Fruit fly (Drosophila melanogaster) whole organism, prepupa: ENCODE results near the gene CG15034.

Experiments used
- CG10631 ChIP-seq: fragments of 200-800 bp; sonication (Bioruptor generic); optimal IDR thresholded peaks from 2 replicates; lab custom pipeline; 2016; ENCODE audit warnings: missing biosample characterization, missing genetic modification characterization
- CG10669 ChIP-seq: fragments of 200-800 bp; sonication (Bioruptor generic); optimal IDR thresholded peaks from 3 replicates; lab custom pipeline; 2018; ENCODE audit warnings: missing biosample characterization, mild to moderate bottlenecking, missing genetic modification characterization, moderate library complexity
- CG11762 ChIP-seq: fragments of 200-800 bp; sonication (Bioruptor generic); optimal IDR thresholded peaks from 3 replicates; lab custom pipeline; 2016; ENCODE audit warnings: missing biosample characterization, missing genetic modification characterization; ENCODE audit not compliant: insufficient read depth
- CG11902 ChIP-seq: fragments of 200-800 bp; sonication (Bioruptor generic); optimal IDR thresholded peaks from 3 replicates; lab custom pipeline; 2016; ENCODE audit warnings: missing biosample characterization, missing genetic modification characterization
- CG15336 ChIP-seq: fragments of 200-800 bp; sonication (Bioruptor generic); IDR thresholded peaks from 2 replicates; pipeline ENCODE4 v1.3.6; 2022; ENCODE audit warnings: missing biosample characterization, missing genetic modification characterization
- CG1621 ChIP-seq: fragments of 200-800 bp; sonication (Bioruptor generic); optimal IDR thresholded peaks from 3 replicates; lab custom pipeline; 2018; ENCODE audit warnings: missing biosample characterization, mild to moderate bottlenecking, missing genetic modification characterization
- CG16779 ChIP-seq: fragments of 200-800 bp; sonication (Bioruptor generic); optimal IDR thresholded peaks from 3 replicates; lab custom pipeline; 2017; ENCODE audit warnings: missing biosample characterization, mild to moderate bottlenecking, missing genetic modification characterization
- CG3032 ChIP-seq: fragments of 200-800 bp; optimal IDR thresholded peaks from 2 replicates; lab custom pipeline; 2019; ENCODE audit warnings: missing biosample characterization, mild to moderate bottlenecking, missing genetic modification characterization, moderate library complexity
- CG31627 ChIP-seq: fragments of 200-800 bp; sonication (Bioruptor generic); optimal IDR thresholded peaks from 3 replicates; lab custom pipeline; 2016; ENCODE audit warnings: missing biosample characterization, missing genetic modification characterization
- CG32006 ChIP-seq: fragments of 200-800 bp; sonication (Bioruptor generic); optimal IDR thresholded peaks from 3 replicates; lab custom pipeline; 2017; ENCODE audit warnings: missing biosample characterization, mild to moderate bottlenecking, missing genetic modification characterization
- CG34406 ChIP-seq: fragments of 200-800 bp; sonication (Bioruptor generic); optimal IDR thresholded peaks from 3 replicates; lab custom pipeline; 2016; ENCODE audit warnings: missing biosample characterization, missing genetic modification characterization
- CG3919 ChIP-seq: fragments of 200-800 bp; sonication (Bioruptor generic); optimal IDR thresholded peaks from 3 replicates; lab custom pipeline; 2016; ENCODE audit warnings: missing biosample characterization, missing genetic modification characterization
- CG4318 ChIP-seq: fragments of 200-800 bp; sonication (Bioruptor generic); optimal IDR thresholded peaks from 3 replicates; lab custom pipeline; 2017; ENCODE audit warnings: missing biosample characterization, mild to moderate bottlenecking, missing genetic modification characterization
- CG6163 ChIP-seq: fragments of 200-800 bp; sonication (Bioruptor generic); IDR thresholded peaks from 3 replicates; pipeline ENCODE4 v1.3.6; 2022; ENCODE audit warnings: missing biosample characterization, missing genetic modification characterization
- CG6276 ChIP-seq: fragments of 200-800 bp; sonication (Bioruptor generic); optimal IDR thresholded peaks from 2 replicates; lab custom pipeline; 2017; ENCODE audit warnings: missing biosample characterization, mild to moderate bottlenecking, missing genetic modification characterization
- CG6808 ChIP-seq: fragments of 200-800 bp; sonication (Bioruptor generic); optimal IDR thresholded peaks from 3 replicates; lab custom pipeline; 2017; ENCODE audit warnings: missing biosample characterization, missing genetic modification characterization, mild to moderate bottlenecking, moderate library complexity, missing genetic modification reagents
- CG6854 ChIP-seq: fragments of 200-800 bp; sonication (Bioruptor generic); optimal IDR thresholded peaks from 2 replicates; lab custom pipeline; 2017; ENCODE audit warnings: missing biosample characterization, mild to moderate bottlenecking, missing genetic modification characterization
- CG7368 ChIP-seq: fragments of 200-800 bp; sonication (Bioruptor generic); optimal IDR thresholded peaks from 3 replicates; lab custom pipeline; 2016; ENCODE audit warnings: missing biosample characterization, missing genetic modification characterization
- CG8119 ChIP-seq: fragments of 200-800 bp; sonication (Bioruptor generic); IDR thresholded peaks from 3 replicates; pipeline ENCODE4 v1.3.6; 2022; ENCODE audit warnings: missing biosample characterization, missing genetic modification characterization
- CG8319 ChIP-seq: fragments of 200-800 bp; sonication (Bioruptor generic); optimal IDR thresholded peaks from 3 replicates; lab custom pipeline; 2016; ENCODE audit warnings: missing biosample characterization, missing genetic modification characterization
- CG9139 ChIP-seq: fragments of 200-800 bp; sonication (Bioruptor generic); optimal IDR thresholded peaks from 3 replicates; lab custom pipeline; 2017; ENCODE audit warnings: missing biosample characterization, mild to moderate bottlenecking, missing genetic modification characterization
- Eip75B ChIP-seq: fragments of 200-800 bp; sonication (Bioruptor generic); optimal IDR thresholded peaks from 3 replicates; lab custom pipeline; 2016; ENCODE audit warnings: missing biosample characterization, missing genetic modification characterization
- Eip93F ChIP-seq: fragments of 200-800 bp; sonication (Bioruptor generic); optimal IDR thresholded peaks from 2 replicates; lab custom pipeline; 2016; ENCODE audit warnings: missing biosample characterization, mild to moderate bottlenecking, missing genetic modification characterization
- Ets21C ChIP-seq: fragments of 200-800 bp; sonication (Bioruptor generic); optimal IDR thresholded peaks from 3 replicates; lab custom pipeline; 2016; ENCODE audit warnings: missing biosample characterization, missing genetic modification characterization
- Ets96B ChIP-seq: fragments of 200-800 bp; optimal IDR thresholded peaks from 2 replicates; lab custom pipeline; 2019; ENCODE audit warnings: missing biosample characterization, mild to moderate bottlenecking, missing genetic modification characterization, moderate library complexity
- Gug ChIP-seq: fragments of 200-800 bp; sonication (Bioruptor generic); IDR thresholded peaks from 2 replicates; pipeline ENCODE4 v1.3.6; 2022; ENCODE audit warnings: missing biosample characterization, missing genetic modification characterization
- Hr39 ChIP-seq: fragments of 200-800 bp; sonication (Bioruptor generic); optimal IDR thresholded peaks from 2 replicates; lab custom pipeline; 2016; ENCODE audit warnings: missing biosample characterization, missing genetic modification characterization
- Hr4 ChIP-seq: fragments of 200-800 bp; sonication (Bioruptor generic); optimal IDR thresholded peaks from 3 replicates; lab custom pipeline; 2016; ENCODE audit warnings: missing biosample characterization, missing genetic modification characterization
- Lpt ChIP-seq: fragments of 200-800 bp; sonication (Bioruptor generic); optimal IDR thresholded peaks from 3 replicates; lab custom pipeline; 2016; ENCODE audit warnings: missing biosample characterization, missing genetic modification characterization
- Smox ChIP-seq: fragments of 200-800 bp; sonication (Bioruptor generic); optimal IDR thresholded peaks from 3 replicates; lab custom pipeline; 2016; ENCODE audit warnings: missing biosample characterization, missing genetic modification characterization
- Sox14 ChIP-seq: fragments of 200-800 bp; sonication (Bioruptor generic); optimal IDR thresholded peaks from 3 replicates; lab custom pipeline; 2016; ENCODE audit warnings: missing biosample characterization, missing genetic modification characterization
- Sox15 ChIP-seq: fragments of 200-800 bp; sonication (Bioruptor generic); optimal IDR thresholded peaks from 3 replicates; lab custom pipeline; 2016; ENCODE audit warnings: missing biosample characterization, missing genetic modification characterization
- achi ChIP-seq: fragments of 200-800 bp; sonication (Bioruptor generic); optimal IDR thresholded peaks from 3 replicates; lab custom pipeline; 2016; ENCODE audit warnings: missing biosample characterization, missing genetic modification characterization
- acj6 ChIP-seq: fragments of 200-800 bp; sonication (Bioruptor generic); optimal IDR thresholded peaks from 3 replicates; lab custom pipeline; 2016; ENCODE audit warnings: missing biosample characterization, missing genetic modification characterization
- cyc ChIP-seq: fragments of 200-800 bp; sonication (Bioruptor generic); optimal IDR thresholded peaks from 3 replicates; lab custom pipeline; 2016; ENCODE audit warnings: missing biosample characterization, missing genetic modification characterization
- dac ChIP-seq: fragments of 200-800 bp; sonication (Bioruptor generic); optimal IDR thresholded peaks from 2 replicates; lab custom pipeline; 2017; ENCODE audit warnings: missing biosample characterization, mild to moderate bottlenecking, missing genetic modification characterization
- dsx ChIP-seq: fragments of 200-800 bp; optimal IDR thresholded peaks from 3 replicates; lab custom pipeline; 2019; ENCODE audit warnings: missing biosample characterization, mild to moderate bottlenecking, missing genetic modification characterization, moderate library complexity; ENCODE audit not compliant: poor library complexity, severe bottlenecking
- eg ChIP-seq: fragments of 200-800 bp; sonication (Bioruptor generic); IDR thresholded peaks from 3 replicates; pipeline ENCODE4 v1.3.6; 2022; ENCODE audit warnings: missing biosample characterization, missing genetic modification characterization
- esn ChIP-seq: fragments of 200-800 bp; sonication (Bioruptor generic); optimal IDR thresholded peaks from 2 replicates; lab custom pipeline; 2016; ENCODE audit warnings: missing biosample characterization, mild to moderate bottlenecking, missing genetic modification characterization, moderate library complexity
- fd59A ChIP-seq: fragments of 200-800 bp; sonication (Bioruptor generic); optimal IDR thresholded peaks from 2 replicates; lab custom pipeline; 2017; ENCODE audit warnings: missing biosample characterization, mild to moderate bottlenecking, missing genetic modification characterization, missing genetic modification reagents
- fkh ChIP-seq: fragments of 200-800 bp; sonication (Bioruptor generic); optimal IDR thresholded peaks from 3 replicates; lab custom pipeline; 2017; ENCODE audit warnings: missing biosample characterization, mild to moderate bottlenecking, missing genetic modification characterization, moderate library complexity
- salr ChIP-seq, 2 experiments: fragments of 200-800 bp; sonication (Bioruptor generic); optimal IDR thresholded peaks; 3 replicates each; lab custom pipeline; 2016 to 2018; ENCODE audit warnings: missing biosample characterization in 2 of 2, missing genetic modification characterization in 2 of 2, mild to moderate bottlenecking in 1 of 2
- ss ChIP-seq, 2 experiments: fragments of 200-800 bp; sonication (Bioruptor generic); optimal IDR thresholded peaks; 2 replicates in 1 of 2; 3 replicates in 1 of 2; lab custom pipeline; 2017 to 2018; ENCODE audit warnings: mild to moderate bottlenecking in 2 of 2, missing biosample characterization in 2 of 2, missing genetic modification characterization in 2 of 2, moderate library complexity in 1 of 2
- svp ChIP-seq: fragments of 200-800 bp; sonication (Bioruptor generic); peaks from one replicate; lab custom pipeline; 2016; ENCODE audit warnings: missing biosample characterization, missing genetic modification characterization

Gene CG15034

DNA sequence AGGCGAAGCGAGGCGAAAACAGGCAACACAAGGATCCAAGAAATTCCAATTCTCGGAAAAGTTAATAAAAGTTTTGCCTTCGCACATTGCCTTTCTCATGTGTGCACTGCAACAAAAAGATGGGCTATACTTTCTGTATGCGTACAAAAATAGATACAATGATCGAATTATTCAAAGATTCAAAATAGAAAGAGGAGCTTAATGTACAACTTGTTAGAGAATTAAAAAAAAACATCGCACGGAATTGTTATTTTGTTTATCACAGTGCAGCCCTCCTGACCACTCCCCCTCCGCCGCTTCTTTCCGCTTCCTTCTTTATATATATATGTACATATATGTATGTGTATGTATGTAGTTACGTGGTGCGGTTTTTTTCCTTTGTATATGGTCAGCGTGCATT, 45.0 kb downstream of the CG15034 start (continued):
- peak; percentile 96 for TF ChIP-seq CG3919
- TF ChIP-seq Hr39 (GFP tag; lab: Kevin White, UChicago) = peak; percentile 97
- TF ChIP-seq Lpt (GFP tag; lab: Kevin White, UChicago) = peak; percentile 82
- TF ChIP-seq Ets21C (GFP tag; lab: Kevin White, UChicago) = peak; percentile 93
- TF ChIP-seq CG16779 (tag; lab: Kevin White, UChicago) = peak; percentile 86
- peak; percentile 96 for TF ChIP-seq cyc (GFP tag; lab: Kevin White, UChicago)
- peak; percentile 83 for TF ChIP-seq CG32006 (GFP tag; lab: Kevin White, UChicago)
- TF ChIP-seq esn = peak; percentile 96
- peak; percentile 85 for TF ChIP-seq CG6854 (GFP tag; lab: Kevin White, UChicago)
- peak; percentile 93 for TF ChIP-seq CG6808 (GFP tag; lab: Kevin White, UChicago)
- peak; percentile 93 for TF ChIP-seq Sox15
- TF ChIP-seq dac (GFP tag; lab: Kevin White, UChicago) = peak; percentile 56
- TF ChIP-seq CG9139 = peak; percentile 92
- TF ChIP-seq Sox14 (GFP tag; lab: Kevin White, UChicago) = peak; percentile 94
- TF ChIP-seq CG6276 (GFP tag; lab: Kevin White, UChicago) = peak; percentile 68
- TF ChIP-seq fkh (GFP tag; lab: Kevin White, UChicago) = no peak
- peak; percentile 95 for TF ChIP-seq acj6 (GFP tag; lab: Kevin White, UChicago)
- peak; percentile 93 for TF ChIP-seq Eip75B
- peak; percentile 90 for TF ChIP-seq Ets96B (tag; lab: Kevin White, UChicago)
- peak; percentile 95 for TF ChIP-seq CG10669 (GFP tag; lab: Kevin White, UChicago)
- peak; percentile 83 for TF ChIP-seq Gug (GFP tag; lab: Robert Waterston, UW)
- TF ChIP-seq CG34406 = peak; percentile 92
- TF ChIP-seq CG8119 (GFP tag; lab: Robert Waterston, UW) = peak; percentile 78
- peak; percentile 93 for TF ChIP-seq achi (GFP tag; lab: Kevin White, UChicago)
- peak; percentile 91 for TF ChIP-seq CG7368
- TF ChIP-seq Smox (GFP tag; lab: Kevin White, UChicago) = peak; percentile 94
- peak; percentile 90 for TF ChIP-seq CG8319 (GFP tag; lab: Kevin White, UChicago)

DNA sequence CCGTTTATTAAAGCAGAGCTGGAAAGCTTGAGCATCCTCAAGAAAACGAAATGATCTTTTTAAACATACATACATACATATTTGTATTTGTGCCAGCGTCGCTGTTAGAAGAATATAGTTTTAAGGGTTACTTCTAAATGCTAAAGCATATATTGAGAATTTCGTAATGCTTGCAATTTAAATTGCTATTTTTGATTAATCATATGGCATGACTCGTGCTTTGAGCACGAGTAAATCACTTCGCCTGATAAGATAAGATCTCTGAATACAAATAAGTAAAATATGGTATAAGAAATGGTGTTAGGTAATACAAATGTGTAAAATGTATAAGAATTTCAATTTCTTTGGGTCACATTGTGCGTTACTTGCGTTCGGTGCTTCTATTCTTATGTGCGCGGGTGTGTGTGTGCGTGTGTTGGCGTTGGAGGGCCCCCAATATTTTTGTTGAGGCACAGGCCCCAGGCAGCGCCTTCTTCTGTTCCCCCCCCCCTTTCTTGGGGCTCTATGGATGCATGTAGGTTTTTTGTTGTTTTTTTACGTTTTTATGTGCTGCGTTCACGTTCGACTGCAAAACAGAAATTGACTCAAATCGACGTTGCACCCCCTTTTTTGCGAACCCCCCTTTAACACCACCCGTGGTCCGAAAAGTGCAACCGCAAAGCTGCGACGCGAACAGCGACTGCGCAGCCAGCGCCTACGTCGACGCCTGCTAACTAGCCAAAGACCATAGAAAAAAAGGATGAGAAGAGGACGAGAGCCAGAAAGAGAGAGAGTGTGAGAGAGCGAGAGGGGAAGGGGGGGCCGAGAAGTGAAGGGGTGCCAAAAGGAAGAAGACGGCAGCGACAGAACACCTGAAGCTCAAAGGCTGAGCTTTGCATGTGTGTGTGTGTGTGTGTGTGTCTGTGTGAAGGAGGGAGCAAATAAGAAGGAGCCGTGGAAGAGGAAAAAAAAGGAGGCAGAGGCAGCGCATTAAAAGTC, 45.7 kb downstream of the CG15034 start:
- TF ChIP-seq CG31627 (GFP tag; lab: Kevin White, UChicago) (peak; percentile 85), fd59A (GFP tag; lab: Kevin White, UChicago) (peak; percentile 89), Eip93F (GFP tag; lab: Kevin White, UChicago) (peak; percentile 74), CG10669 (GFP tag; lab: Kevin White, UChicago) (peak; percentile 73), achi (GFP tag; lab: Kevin White, UChicago) (peak; percentile 74), CG6808 (GFP tag; lab: Kevin White, UChicago) (peak; percentile 87), CG3919 (peak; percentile 71), CG3032 (tag; lab: Kevin White, UChicago) (peak; percentile 75), CG9139 (peak; percentile 44), CG11762 (GFP tag; lab: Kevin White, UChicago) (peak; percentile 78), CG34406 (peak; percentile 62), Hr39 (GFP tag; lab: Kevin White, UChicago) (peak; percentile 76), dsx (GFP tag; lab: Kevin White, UChicago) (peak; percentile 38), CG4318 (peak; percentile 79), Lpt (GFP tag; lab: Kevin White, UChicago) (peak; percentile 0), CG6163 (GFP tag; lab: Robert Waterston, UW) (peak; percentile 86), CG10631 (GFP tag; lab: Kevin White, UChicago) (peak; percentile 75), CG11902 (GFP tag; lab: Kevin White, UChicago) (peak; percentile 42), Smox (GFP tag; lab: Kevin White, UChicago) (peak; percentile 84), CG1621 (tag; lab: Kevin White, UChicago) (peak; percentile 27), CG8119 (GFP tag; lab: Robert Waterston, UW) (peak; percentile 56; the same call in 2 of the 3 replicates), CG32006 (GFP tag; lab: Kevin White, UChicago) (peak; percentile 94), svp (peak; percentile 78), salr (GFP tag; optimal IDR thresholded peaks at IDR 0.05; lab: Kevin White, UChicago) (peak; percentile 38 to 89), CG15336 (GFP tag; lab: Robert Waterston, UW) (peak; percentile 62), Sox14 (GFP tag; lab: Kevin White, UChicago) (peak; percentile 82), eg (GFP tag; lab: Robert Waterston, UW) (peak; percentile 82), Hr4 (peak; percentile 81), acj6 (GFP tag; lab: Kevin White, UChicago) (peak; percentile 72), ss (GFP tag; optimal IDR thresholded peaks at IDR 0.05; lab: Kevin White, UChicago) (no peak), CG8319 (GFP tag; lab: Kevin White, UChicago) (peak; percentile 50), dac (GFP tag; lab: Kevin White, UChicago) (peak; percentile 26), cyc (GFP tag; lab: Kevin White, UChicago) (peak; percentile 78), Sox15 (peak; percentile 77)
